Fruit fly (Drosophila melanogaster) whole organism, adult: ENCODE results near the gene Claspin.

ENCODE experiments used
- CG12768 ChIP-seq: fragments of 200-800 bp; sonication (Bioruptor generic); optimal IDR thresholded peaks from 2 replicates; lab custom pipeline; 2017; ENCODE audit warnings: missing biosample characterization, missing genetic modification characterization, mild to moderate bottlenecking, moderate library complexity, missing genetic modification reagents
- CG14711 ChIP-seq: fragments of 200-800 bp; sonication (Bioruptor generic); optimal IDR thresholded peaks from 2 replicates; lab custom pipeline; 2018; ENCODE audit warnings: missing biosample characterization, mild to moderate bottlenecking, missing genetic modification characterization, moderate library complexity
- CG1620 ChIP-seq: fragments of 200-800 bp; sonication (Bioruptor generic); optimal IDR thresholded peaks from 2 replicates; lab custom pipeline; 2016; ENCODE audit warnings: missing biosample characterization, missing genetic modification characterization
- CG5204 ChIP-seq: fragments of 200-800 bp; sonication (Bioruptor generic); optimal IDR thresholded peaks from 2 replicates; lab custom pipeline; 2016; ENCODE audit warnings: missing biosample characterization, missing genetic modification characterization
- CG7101 ChIP-seq: fragments of 200-800 bp; sonication (Bioruptor generic); optimal IDR thresholded peaks from 2 replicates; lab custom pipeline; 2018; ENCODE audit warnings: missing biosample characterization, mild to moderate bottlenecking, missing genetic modification characterization, moderate library complexity
- Clk ChIP-seq: fragments of 200-800 bp; sonication (Bioruptor generic); optimal IDR thresholded peaks from 2 replicates; lab custom pipeline; 2017; ENCODE audit warnings: missing biosample characterization, missing genetic modification characterization
- Mnt ChIP-seq: fragments of 200-800 bp; sonication (Bioruptor generic); optimal IDR thresholded peaks from 2 replicates; lab custom pipeline; 2016; ENCODE audit warnings: missing biosample characterization, mild to moderate bottlenecking, missing genetic modification characterization
- bab1 ChIP-seq: fragments of 200-800 bp; sonication (Bioruptor generic); optimal IDR thresholded peaks from 3 replicates; lab custom pipeline; 2019; ENCODE audit warnings: missing biosample characterization, mild to moderate bottlenecking, missing genetic modification characterization, moderate library complexity

DNA sequence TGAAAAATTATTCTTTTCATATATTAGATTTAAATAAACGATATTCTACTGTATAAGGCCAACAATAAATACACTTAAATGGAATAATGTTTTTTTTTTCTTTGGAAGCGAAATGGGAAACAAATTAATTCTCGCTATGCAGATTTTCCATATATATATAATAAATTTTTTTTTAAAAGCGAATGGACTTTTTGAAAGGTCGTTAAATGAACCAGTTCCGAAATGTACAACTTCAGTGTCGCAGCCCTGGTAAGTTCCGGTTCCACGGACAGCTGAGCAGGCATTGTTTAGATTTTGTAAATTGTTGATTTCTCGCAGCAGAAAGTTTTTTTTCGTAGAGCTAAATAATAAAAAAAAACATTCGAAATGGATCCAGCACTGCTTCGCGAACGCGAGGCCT is 26.5 kb upstream of the Claspin start, which contains the start of gene TfIIEbeta:
- TF ChIP-seq CG14711 (tag; lab: Kevin White, UChicago) (peak; percentile 17), CG5204 (GFP tag; lab: Kevin White, UChicago) (no peak), CG7101 (no peak), Clk (GFP tag; lab: Kevin White, UChicago) (no peak), CG12768 (GFP tag; lab: Kevin White, UChicago) (no peak), Mnt (GFP tag; lab: Kevin White, UChicago) (no peak), CG1620 (GFP tag; lab: Kevin White, UChicago) (no peak), bab1 (GFP tag; lab: Kevin White, UChicago) (peak; percentile 14)
